Fruit fly (Drosophila melanogaster) whole organism, pupa: ENCODE measurements around the gene CG42553.

Experiments used
- CG32121 ChIP-seq: fragments of 200-800 bp; sonication (Bioruptor generic); IDR thresholded peaks from 2 replicates; pipeline ENCODE4 v1.3.6; 2022; ENCODE audit warnings: missing biosample characterization, missing genetic modification characterization
- CG4496 ChIP-seq: fragments of 200-800 bp; sonication (Bioruptor generic); IDR thresholded peaks from 3 replicates; pipeline ENCODE4 v1.3.6; 2022; ENCODE audit warnings: missing biosample characterization, missing genetic modification characterization
- CG8159 ChIP-seq: fragments of 200-800 bp; sonication (Bioruptor generic); optimal IDR thresholded peaks from 3 replicates; lab custom pipeline; 2018; ENCODE audit warnings: missing biosample characterization, mild to moderate bottlenecking, missing genetic modification characterization, moderate library complexity
- CG8301 ChIP-seq: fragments of 200-800 bp; sonication (Bioruptor generic); optimal IDR thresholded peaks from 2 replicates; lab custom pipeline; 2018; ENCODE audit warnings: missing biosample characterization, mild to moderate bottlenecking, missing genetic modification characterization
- EcR ChIP-seq: fragments of 200-800 bp; sonication (Bioruptor generic); optimal IDR thresholded peaks from 3 replicates; lab custom pipeline; 2019; ENCODE audit warnings: missing biosample characterization, missing genetic modification characterization, mild to moderate bottlenecking, moderate library complexity, missing genetic modification reagents
- Ets98B ChIP-seq: fragments of 200-800 bp; sonication (Bioruptor generic); IDR thresholded peaks from 2 replicates; pipeline ENCODE4 v1.3.6; 2022; ENCODE audit warnings: missing biosample characterization, missing genetic modification characterization
- Snoo ChIP-seq: fragments of 200-800 bp; sonication (Bioruptor generic); optimal IDR thresholded peaks from 3 replicates; lab custom pipeline; 2017; ENCODE audit warnings: missing biosample characterization, mild to moderate bottlenecking, missing genetic modification characterization, inconsistent platforms

dm6 chr3L:872389-872972, 38.6 kb downstream of the CG42553 start:
- peak; percentile 53; the same call in 2 of the 3 replicates for TF ChIP-seq CG4496 (GFP tag; lab: Robert Waterston, UW)
- 0 out of 2 replicates have a peak, but pooled peaks have one; percentile 8 for TF ChIP-seq Ets98B (GFP tag; lab: Robert Waterston, UW)
- TF ChIP-seq EcR (GFP tag; lab: Kevin White, UChicago): no peak
- TF ChIP-seq Snoo: peak; percentile 22
- peak; percentile 19; the same call in 1 of the 2 replicates for TF ChIP-seq CG32121 (GFP tag; lab: Robert Waterston, UW)
- TF ChIP-seq CG8159 (tag; lab: Kevin White, UChicago): peak; percentile 36
- TF ChIP-seq CG8301: peak; percentile 9
